Worm (Caenorhabditis elegans) whole organism, L4/young adult: ENCODE results near the gene mrpl-18.

Experiments
- W03F9.2 ChIP-seq: fragments of 150-350 bp; optimal IDR thresholded peaks from 2 replicates; lab custom pipeline; 2014; ENCODE audit warnings: missing biosample characterization, missing genetic modification characterization
- him-1 ChIP-seq: sonication (generic microtip); optimal IDR thresholded peaks from 2 replicates; lab custom pipeline; 2016; ENCODE audit warnings: missing genotype, missing genetic modification reagents, missing genetic modification characterization, missing compliant biosample characterization

DNA sequence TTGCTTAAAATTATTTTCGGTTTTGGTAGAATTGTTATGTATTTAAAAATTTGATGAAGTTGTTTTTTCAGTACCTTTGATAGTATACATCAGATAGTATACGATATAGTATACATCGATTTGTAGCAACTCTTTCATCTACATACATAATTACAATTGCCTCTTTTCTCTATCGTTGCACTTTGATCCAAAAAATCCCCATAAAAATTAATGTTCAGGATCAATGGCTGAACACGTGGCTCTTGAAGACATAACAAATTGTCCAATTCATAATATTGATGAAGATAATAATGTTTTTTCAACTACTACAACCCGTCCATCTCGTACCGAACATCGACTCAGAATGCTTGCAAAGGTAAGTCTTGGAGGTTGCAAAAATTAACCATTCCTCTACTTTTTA lies 3.9 kb downstream of the mrpl-18 start, which contains the start of gene D2007.2:
- TF ChIP-seq him-1 (tag; lab: Kevin White, UChicago) (no peak), W03F9.2 (tag; lab: Kevin White, UChicago) (no peak)
